Worm (Caenorhabditis elegans): Measurements from ENCODE around the gene Y43C5A.4.

The Y43C5A.4 gene

DNA sequence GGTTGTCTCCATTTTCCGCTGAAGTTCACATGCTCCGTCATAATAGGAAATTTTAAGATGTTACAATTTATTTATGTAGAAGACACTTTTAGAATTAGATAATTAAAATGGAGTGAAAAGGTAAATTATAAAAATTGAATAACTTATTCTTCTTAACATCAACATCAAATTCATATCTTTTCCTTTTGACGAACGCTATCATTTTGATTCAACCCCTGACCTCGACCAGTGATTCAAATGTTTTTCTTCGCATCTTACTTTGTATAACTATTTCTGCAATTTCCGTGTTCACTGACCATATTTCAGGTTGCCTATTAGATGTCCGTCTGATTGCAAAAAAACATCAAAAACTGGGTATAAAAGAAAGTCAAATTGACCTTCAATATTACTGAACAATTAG lies 856 bp upstream of the Y43C5A.4 start, which contains the start of gene Y43C5A.7:
Gene Y43C5A.7 (plus strand): TSS at position 301 of the 400 bp plus-strand sequence.
- TF ChIP-seq nhr-2 (tag; optimal IDR thresholded peaks at IDR 0.05) (no peak), mab-5 (tag; optimal IDR thresholded peaks at IDR 0.05) (no peak), bed-3 (GFP tag; optimal IDR thresholded peaks at IDR 0.05) (no peak), elt-1 (tag; optimal IDR thresholded peaks at IDR 0.05; ENCODE audit: borderline replicate concordance, insufficient read depth) (no peak), blmp-1 (tag; optimal IDR thresholded peaks at IDR 0.05) (no peak), flh-1 (GFP tag; optimal IDR thresholded peaks at IDR 0.05) (no peak), nhr-12 (tag; optimal IDR thresholded peaks at IDR 0.05) (no peak), ceh-39 (tag; optimal IDR thresholded peaks at IDR 0.05) (no peak), M03D4.4 (tag; optimal IDR thresholded peaks at IDR 0.05) (no peak), ham-2 (GFP tag; optimal IDR thresholded peaks at IDR 0.05) (no peak), elt-3 (tag; optimal IDR thresholded peaks at IDR 0.05) (no peak), nhr-76 (tag; optimal IDR thresholded peaks at IDR 0.05) (no peak), cnd-1 (tag; optimal IDR thresholded peaks at IDR 0.05) (no peak), drap-1 (GFP tag; optimal IDR thresholded peaks at IDR 0.05) (no peak), snpc-4 (tag; optimal IDR thresholded peaks at IDR 0.05) (no peak)

DNA sequence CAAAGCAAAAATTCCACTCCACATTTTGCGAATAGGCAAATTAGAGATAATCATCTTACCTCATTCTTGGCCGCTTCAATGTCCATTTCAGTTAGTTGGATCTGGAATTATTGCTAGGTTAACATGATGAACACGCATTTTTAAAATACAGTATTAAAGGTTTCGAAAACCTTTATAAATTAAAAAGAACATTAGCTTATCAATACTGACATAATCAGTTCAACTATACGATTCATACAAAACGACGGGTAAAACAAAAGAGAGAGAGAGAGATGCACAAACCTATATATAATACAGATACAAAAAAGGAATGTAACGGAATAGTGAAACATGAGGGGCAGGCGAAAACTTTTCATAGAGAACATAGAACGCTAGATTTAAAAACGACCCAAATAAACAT lies 3.7 kb downstream of the Y43C5A.4 start, which contains the start of gene thk-1:
Gene thk-1 (minus strand): TSS at position 101 of the 400 bp plus-strand sequence.
- TF ChIP-seq ces-1 (GFP tag; optimal IDR thresholded peaks at IDR 0.05) (no peak), tbx-8 (GFP tag; optimal IDR thresholded peaks at IDR 0.05) (no peak), nhr-76 (tag; optimal IDR thresholded peaks at IDR 0.05) (no peak), mep-1 (tag; optimal IDR thresholded peaks at IDR 0.05) (no peak), unc-39 (tag; optimal IDR thresholded peaks at IDR 0.05) (no peak), elt-1 (tag; optimal IDR thresholded peaks at IDR 0.05; ENCODE audit: borderline replicate concordance, insufficient read depth) (no peak), nhr-2 (tag; optimal IDR thresholded peaks at IDR 0.05) (no peak), ceh-39 (tag; optimal IDR thresholded peaks at IDR 0.05) (no peak), snpc-4 (tag; optimal IDR thresholded peaks at IDR 0.05) (no peak)

DNA sequence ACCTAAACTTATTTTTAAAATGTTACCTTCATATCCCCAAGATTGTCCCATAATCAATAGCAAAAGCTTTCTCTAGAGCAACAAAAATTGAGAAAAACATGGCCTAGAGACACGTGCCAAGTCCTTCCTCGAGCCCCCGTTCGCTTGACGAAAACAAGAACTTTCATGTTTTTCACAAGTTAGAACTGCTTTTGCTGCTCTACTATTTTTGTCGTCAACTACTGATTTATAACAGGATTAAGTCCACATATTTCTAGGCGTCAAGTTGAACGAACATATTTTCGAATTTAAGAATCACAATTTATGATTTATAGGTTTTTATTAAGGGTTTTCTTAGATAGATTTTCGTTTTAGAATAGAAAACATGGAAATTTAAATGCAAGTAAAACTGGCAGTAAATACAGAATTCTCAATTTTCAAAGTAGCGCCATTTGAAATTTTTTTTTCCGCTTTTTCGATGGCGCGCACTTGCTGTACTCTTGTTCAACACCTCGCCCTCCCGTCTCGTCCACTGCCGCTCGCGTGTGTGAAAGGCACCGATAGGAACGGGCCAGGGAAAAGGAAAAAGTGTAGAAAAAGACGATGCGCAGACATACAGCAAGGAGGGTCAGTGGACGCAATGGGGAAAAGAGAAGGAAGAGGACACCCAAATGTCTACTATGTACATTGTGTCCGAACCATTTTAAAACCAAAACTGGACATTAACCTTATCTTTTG lies 6.5 kb downstream of the Y43C5A.4 start, which contains the start of gene rad-51:
Gene rad-51 (minus strand): TSS at position 51 of the 717 bp plus-strand sequence.
- TF ChIP-seq elt-3 (tag; optimal IDR thresholded peaks at IDR 0.05) (no peak), nhr-2 (tag; optimal IDR thresholded peaks at IDR 0.05) (peak; percentile 18), nhr-76 (tag; optimal IDR thresholded peaks at IDR 0.05) (no peak), mls-2 (tag; optimal IDR thresholded peaks at IDR 0.05) (no peak), ztf-11 (tag; optimal IDR thresholded peaks at IDR 0.05) (no peak), unc-120 (tag; optimal IDR thresholded peaks at IDR 0.05; ENCODE audit: poor library complexity, severe bottlenecking) (peak; percentile 57), mep-1 (tag; optimal IDR thresholded peaks at IDR 0.05) (peak; percentile 66), blmp-1 (tag; optimal IDR thresholded peaks at IDR 0.05) (no peak)

DNA sequence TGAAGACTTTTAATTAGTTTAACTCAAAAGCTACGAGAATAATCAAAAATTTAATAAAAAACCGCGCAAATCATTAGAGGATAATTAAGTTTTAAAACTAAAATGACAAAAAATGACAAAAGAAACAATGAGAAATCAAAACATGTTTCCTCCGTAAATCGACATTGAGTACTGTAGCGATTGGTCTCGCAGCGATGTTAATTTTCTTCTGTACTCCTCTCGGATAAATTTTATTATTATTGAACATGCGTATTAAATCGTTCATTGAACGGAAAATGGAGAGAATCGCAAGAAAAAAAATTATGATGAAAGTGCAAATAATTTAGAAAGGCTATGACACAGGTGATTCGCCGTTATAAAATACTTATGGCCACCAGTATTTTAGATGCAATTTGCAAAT lies 7.5 kb downstream of the Y43C5A.4 start:
- TF ChIP-seq sem-2 (GFP tag; optimal IDR thresholded peaks at IDR 0.05) = no peak
- TF ChIP-seq ztf-11 (tag; optimal IDR thresholded peaks at IDR 0.05) = no peak
- TF ChIP-seq hlh-1 (tag; optimal IDR thresholded peaks at IDR 0.05) = no peak
- no peak for TF ChIP-seq snpc-4 (tag; optimal IDR thresholded peaks at IDR 0.05)
- no peak for TF ChIP-seq nhr-2 (tag; optimal IDR thresholded peaks at IDR 0.05)
- TF ChIP-seq unc-39 (tag; optimal IDR thresholded peaks at IDR 0.05) = no peak

DNA sequence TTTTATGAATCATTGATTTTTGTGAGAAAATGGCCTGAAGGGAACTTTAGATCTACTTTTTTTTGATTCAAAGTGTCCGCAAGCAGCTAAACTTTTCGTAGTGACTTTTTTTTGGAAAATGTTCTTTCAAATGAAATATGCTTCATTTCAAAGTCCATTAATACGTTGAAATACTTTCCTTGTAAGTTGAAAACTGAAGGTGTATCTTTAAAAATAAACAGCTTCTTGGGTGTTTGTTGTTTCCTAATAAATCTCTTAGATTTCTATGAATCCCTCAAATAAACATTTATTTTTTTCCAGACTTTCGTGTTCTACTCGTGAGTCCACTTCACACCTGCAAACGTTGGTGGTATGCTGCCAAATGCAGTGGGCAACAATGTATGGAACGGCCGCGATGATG lies 8.8 kb downstream of the Y43C5A.4 start, which contains the start of gene ebax-1:
Gene ebax-1 (plus strand): TSS at position 301 of the 400 bp plus-strand sequence.
- TF ChIP-seq tbx-8 (GFP tag; optimal IDR thresholded peaks at IDR 0.05) (no peak), bed-3 (GFP tag; optimal IDR thresholded peaks at IDR 0.05) (no peak), flh-1 (GFP tag; optimal IDR thresholded peaks at IDR 0.05) (no peak), ceh-39 (tag; optimal IDR thresholded peaks at IDR 0.05) (no peak), snpc-4 (tag; optimal IDR thresholded peaks at IDR 0.05) (no peak), zip-8 (tag; optimal IDR thresholded peaks at IDR 0.05) (no peak), pha-4 (tag; optimal IDR thresholded peaks at IDR 0.05) (no peak), lsy-2 (tag; optimal IDR thresholded peaks at IDR 0.05) (no peak), nhr-76 (tag; optimal IDR thresholded peaks at IDR 0.05) (no peak), ham-2 (GFP tag; optimal IDR thresholded peaks at IDR 0.05) (no peak), ces-1 (GFP tag; optimal IDR thresholded peaks at IDR 0.05) (no peak), nhr-237 (tag; optimal IDR thresholded peaks at IDR 0.05) (no peak), nhr-28 (tag; optimal IDR thresholded peaks at IDR 0.05) (no peak), mep-1 (tag; optimal IDR thresholded peaks at IDR 0.05) (no peak), lin-32 (GFP tag; optimal IDR thresholded peaks at IDR 0.05) (no peak), elt-3 (tag; optimal IDR thresholded peaks at IDR 0.05) (no peak), elt-1 (tag; optimal IDR thresholded peaks at IDR 0.05; ENCODE audit: borderline replicate concordance, insufficient read depth) (no peak)
